Worm (Caenorhabditis elegans) whole organism, L1 larva: ENCODE measurements around the gene C50E3.13.

ENCODE experiments used
- jun-1 ChIP-seq: fragments of 150-350 bp; optimal IDR thresholded peaks from 2 replicates; lab custom pipeline; 2014; ENCODE audit warnings: missing biosample characterization, missing genetic modification reagents, missing genetic modification characterization
- lsy-2 ChIP-seq, 2 experiments: fragments of 150-350 bp; optimal IDR thresholded peaks; 2 replicates each; lab custom pipeline; 2014; ENCODE audit warnings: missing biosample characterization in 2 of 2, missing genetic modification characterization in 2 of 2
- nhr-28 ChIP-seq: fragments of 150-350 bp; optimal IDR thresholded peaks from 2 replicates; lab custom pipeline; 2014; ENCODE audit warnings: missing biosample characterization, missing genetic modification characterization

- TF ChIP-seq lsy-2 (tag; optimal IDR thresholded peaks at IDR 0.05; lab: Kevin White, UChicago) = no peak
- no peak for TF ChIP-seq jun-1 (tag; lab: Kevin White, UChicago)
- no peak for TF ChIP-seq nhr-28 (tag; lab: Kevin White, UChicago)
Measured at ce11 chrV:7595132-7595531, 28.9 kb downstream of the C50E3.13 start.
